Worm (Caenorhabditis elegans): ENCODE data around the gene mab-10.
A peak's percentile ranks its signal among the peaks of the same experiment; 100 is the strongest.

Gene mab-10

DNA sequence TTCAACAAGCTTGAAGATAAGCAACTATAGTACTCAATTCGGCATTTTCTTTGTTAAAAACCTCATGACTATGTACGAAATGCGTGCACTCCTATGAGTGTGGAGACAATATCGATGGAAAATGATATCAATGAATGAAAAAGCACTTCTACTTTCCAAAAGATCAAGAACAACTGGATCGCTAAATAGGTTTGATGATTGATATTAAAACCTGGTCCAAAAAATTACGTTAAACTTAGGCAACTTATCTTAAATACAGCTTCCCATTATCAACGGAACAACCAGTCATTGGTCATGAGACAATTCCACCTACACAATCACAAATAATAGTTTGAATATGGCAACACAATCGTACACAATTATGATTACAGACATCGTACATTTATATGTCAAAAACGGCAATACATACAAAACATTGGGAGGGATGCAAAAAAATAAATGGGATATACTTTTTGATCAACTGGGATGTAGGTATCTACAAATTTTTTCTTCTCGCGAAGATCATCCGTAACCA is 31.8 kb downstream of the mab-10 start (continued):
- no peak for TF ChIP-seq ceh-20 (GFP tag; IDR thresholded peaks at IDR 0.05)
- TF ChIP-seq dve-1 (tag; optimal IDR thresholded peaks at IDR 0.05; ENCODE audit: insufficient read depth) = peak; percentile 77
- TF ChIP-seq rbr-2 (tag; optimal IDR thresholded peaks at IDR 0.05) = no peak
- TF ChIP-seq egl-43 (GFP tag; IDR thresholded peaks at IDR 0.05) = no peak

DNA sequence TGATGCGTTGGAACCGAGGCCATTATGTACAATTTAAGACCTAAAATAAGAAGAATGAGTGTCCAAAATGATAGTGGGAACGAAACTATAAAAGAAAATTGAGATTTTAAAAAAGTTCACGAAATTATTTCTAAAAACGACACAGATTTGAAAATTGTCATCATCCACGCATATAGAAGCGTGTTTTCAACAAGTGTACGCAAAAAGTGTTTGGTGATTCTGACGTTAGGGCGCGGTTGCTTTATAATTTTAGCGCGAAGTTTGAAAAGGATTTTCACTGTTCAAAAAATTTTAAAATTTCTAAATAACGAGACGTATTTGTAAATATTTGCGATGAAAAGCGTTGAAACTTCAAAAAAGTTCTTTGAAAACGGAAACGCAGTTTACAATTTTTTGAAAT is 35.5 kb downstream of the mab-10 start, which contains the start of gene cdc-48.1:
Gene cdc-48.1 (minus strand): TSS at position 40 of the 400 bp plus-strand sequence.
- peak; percentile 74 for TF ChIP-seq ceh-82 (tag; optimal IDR thresholded peaks at IDR 0.05)
- TF ChIP-seq lin-13 (GFP tag; optimal IDR thresholded peaks at IDR 0.05) = peak; percentile 100
- TF ChIP-seq Y5F2A.4 (GFP tag; optimal IDR thresholded peaks at IDR 0.05) = peak; percentile 97
- TF ChIP-seq ama-1 (optimal IDR thresholded peaks at IDR 0.05) = peak; percentile 85
- peak; percentile 92 for TF ChIP-seq F10B5.3 (tag; optimal IDR thresholded peaks at IDR 0.05)
- peak; percentile 100 for TF ChIP-seq mep-1 (tag; optimal IDR thresholded peaks at IDR 0.05)
- peak; percentile 91 to 94 for TF ChIP-seq daf-16 (GFP tag; optimal IDR thresholded peaks at IDR 0.05)
- peak; percentile 97 for TF ChIP-seq daf-16 (tag; optimal IDR thresholded peaks at IDR 0.05)
- TF ChIP-seq hmg-1.1 (GFP tag; IDR thresholded peaks at IDR 0.05) = peak; percentile 99
- peak; percentile 96 for TF ChIP-seq sdz-12 (GFP tag; optimal IDR thresholded peaks at IDR 0.05)
- TF ChIP-seq gei-8 (GFP tag; optimal IDR thresholded peaks at IDR 0.05) = peak; percentile 96
- TF ChIP-seq tra-1 (GFP tag; IDR thresholded peaks at IDR 0.05) = peak; percentile 100
- TF ChIP-seq fkh-10 (GFP tag; optimal IDR thresholded peaks at IDR 0.05) = peak; percentile 100
- peak; percentile 99 for TF ChIP-seq arid-1 (GFP tag; conservative IDR thresholded peaks at IDR 0.05)
- TF ChIP-seq zfp-2 (tag; optimal IDR thresholded peaks at IDR 0.05) = peak; percentile 94
- peak; percentile 99 for TF ChIP-seq nhr-28 (tag; optimal IDR thresholded peaks at IDR 0.05)
- peak; percentile 100 for TF ChIP-seq dmd-6 (GFP tag; IDR thresholded peaks at IDR 0.05)
- TF ChIP-seq nhr-41 (GFP tag; IDR thresholded peaks at IDR 0.05) = peak; percentile 97
- TF ChIP-seq nhr-25 (tag; optimal IDR thresholded peaks at IDR 0.05; ENCODE audit: borderline replicate concordance, insufficient read depth) = peak; percentile 98
- peak; percentile 99 for TF ChIP-seq T26A8.4 (GFP tag; IDR thresholded peaks at IDR 0.05)
- peak; percentile 100 for TF ChIP-seq nhr-77 (tag; optimal IDR thresholded peaks at IDR 0.05)
- peak; percentile 98 for TF ChIP-seq spr-1 (tag; optimal IDR thresholded peaks at IDR 0.05)
- TF ChIP-seq ztf-7 (tag; optimal IDR thresholded peaks at IDR 0.05) = peak; percentile 96
- peak; percentile 99 for TF ChIP-seq hlh-30 (tag; optimal IDR thresholded peaks at IDR 0.05; ENCODE audit: insufficient read depth)
- TF ChIP-seq php-3 (GFP tag; IDR thresholded peaks at IDR 0.05) = peak; percentile 96
- peak; percentile 79 for TF ChIP-seq nhr-111 (GFP tag; optimal IDR thresholded peaks at IDR 0.05)
- peak; percentile 98 for TF ChIP-seq nhr-10 (tag; optimal IDR thresholded peaks at IDR 0.05)
- peak; percentile 98 for TF ChIP-seq daf-19 (GFP tag; conservative IDR thresholded peaks at IDR 0.05)
- no peak for TF ChIP-seq unc-39 (tag; optimal IDR thresholded peaks at IDR 0.05)
- peak; percentile 99 for TF ChIP-seq nhr-42 (GFP tag; IDR thresholded peaks at IDR 0.05)
- peak; percentile 98 for TF ChIP-seq pqm-1 (tag; optimal IDR thresholded peaks at IDR 0.05)
- peak; percentile 92 for TF ChIP-seq zag-1 (tag; optimal IDR thresholded peaks at IDR 0.05)
- peak; percentile 30; the same call in 1 of the 2 replicates for TF ChIP-seq set-16 (GFP tag; IDR thresholded peaks at IDR 0.05)
- TF ChIP-seq mdt-29 (GFP tag; IDR thresholded peaks at IDR 0.05) = peak; percentile 98
- TF ChIP-seq tag-97 (GFP tag; IDR thresholded peaks at IDR 0.05) = 0 out of 2 replicates have a peak, but pooled peaks have one; percentile 73
- TF ChIP-seq aha-1 (tag) = peak; percentile 100
- peak; percentile 95 for TF ChIP-seq egl-43 (GFP tag; IDR thresholded peaks at IDR 0.05)
- peak; percentile 99 for TF ChIP-seq madf-9 (GFP tag; conservative IDR thresholded peaks at IDR 0.05)
- peak; percentile 96 for TF ChIP-seq mxl-3 (GFP tag; optimal IDR thresholded peaks at IDR 0.05)
- TF ChIP-seq vab-7 (GFP tag; IDR thresholded peaks at IDR 0.05) = peak; percentile 99
- TF ChIP-seq Y105C5A.15 (GFP tag; IDR thresholded peaks at IDR 0.05) = peak; percentile 93
- peak; percentile 95 for TF ChIP-seq cey-2 (tag; optimal IDR thresholded peaks at IDR 0.05; ENCODE audit: borderline replicate concordance, insufficient read depth)
- TF ChIP-seq zip-2 (tag; optimal IDR thresholded peaks at IDR 0.05) = peak; percentile 95
- TF ChIP-seq ZK546.5 (tag; optimal IDR thresholded peaks at IDR 0.05) = peak in 1 of 2 experiments; percentile 90
- TF ChIP-seq R02D3.7 (tag; optimal IDR thresholded peaks at IDR 0.05) = peak; percentile 67
- TF ChIP-seq nhr-6 (tag; optimal IDR thresholded peaks at IDR 0.05) = peak; percentile 100
- TF ChIP-seq daf-12 (tag; optimal IDR thresholded peaks at IDR 0.05) = peak; percentile 35
